Fruit fly (Drosophila melanogaster) whole organism, embryonic: ENCODE results near the gene blot.

ENCODE experiments used
- da ChIP-seq: fragments of 200-800 bp; sonication (Bioruptor generic); optimal IDR thresholded peaks from 2 replicates; lab custom pipeline; 2016; ENCODE audit warnings: missing biosample characterization, missing genetic modification characterization
- emc ChIP-seq: fragments of 200-800 bp; sonication (Bioruptor generic); optimal IDR thresholded peaks from 2 replicates; lab custom pipeline; 2016; ENCODE audit warnings: missing biosample characterization, missing genetic modification characterization
- lola ChIP-seq, 3 experiments: fragments of >200 bp in 2 of 3; fragments of 200-800 bp in 1 of 3; sonication (Bioruptor generic) in 1 of 3; optimal IDR thresholded peaks; 2 replicates each; lab custom pipeline; 2017 to 2019; ENCODE audit warnings: missing biosample characterization in 3 of 3, missing genetic modification characterization in 3 of 3, mild to moderate bottlenecking in 1 of 3, moderate library complexity in 1 of 3
- sc ChIP-seq, 3 experiments: fragments of >200 bp in 2 of 3; fragments of 200-800 bp in 1 of 3; sonication (Bioruptor generic) in 1 of 3; optimal IDR thresholded peaks; 2 replicates in 2 of 3; 3 replicates in 1 of 3; lab custom pipeline; 2017; ENCODE audit warnings: mild to moderate bottlenecking in 1 of 3, missing biosample characterization in 1 of 3, missing genetic modification characterization in 1 of 3, missing genetic modification reagents in 1 of 3

- TF ChIP-seq emc (GFP tag; lab: Kevin White, UChicago) (no peak), lola (GFP tag; optimal IDR thresholded peaks at IDR 0.05; lab: Kevin White, UChicago) (no peak), sc (optimal IDR thresholded peaks at IDR 0.05; lab: Kevin White, UChicago) (no peak), sc (GFP tag; optimal IDR thresholded peaks at IDR 0.05; lab: Kevin White, UChicago) (no peak), da (GFP tag; lab: Kevin White, UChicago) (no peak)
These were observed 38.7 kb downstream of the blot start, which contains the start of gene CG13728 for dm6 chr3L:17382628-17383027.
